Fruit fly (Drosophila melanogaster): ENCODE data around the gene CG6834.

Gene CG6834

dm6 chr3R:11673955-11674663 lies 13.8 kb downstream of the CG6834 start, which contains the start of gene CG14715 (continued):
- TF ChIP-seq Oli (tag; optimal IDR thresholded peaks at IDR 0.05), result peak; percentile 12
- TF ChIP-seq gcm2 (GFP tag; optimal IDR thresholded peaks at IDR 0.05), result no peak
- no peak for TF ChIP-seq CG1024 (GFP tag; IDR thresholded peaks at IDR 0.05)
- no peak for TF ChIP-seq CG10431 (GFP tag; optimal IDR thresholded peaks at IDR 0.05)
- peak; percentile 37; the same call in 1 of the 2 replicates for TF ChIP-seq hbn (GFP tag; IDR thresholded peaks at IDR 0.05; ENCODE audit: partially characterized antibody)
- no peak for TF ChIP-seq danr (GFP tag; IDR thresholded peaks at IDR 0.05)
- TF ChIP-seq Atf3 (GFP tag; optimal IDR thresholded peaks at IDR 0.05), result peak; percentile 38
- TF ChIP-seq Doc3 (GFP tag; IDR thresholded peaks at IDR 0.05; ENCODE audit: partially characterized antibody), result no peak
- TF ChIP-seq YL-1 (GFP tag; optimal IDR thresholded peaks at IDR 0.05), result peak; percentile 67
- peak; percentile 7 for TF ChIP-seq Fer1 (GFP tag; optimal IDR thresholded peaks at IDR 0.05)
- no peak for TF ChIP-seq scrt (GFP tag; optimal IDR thresholded peaks at IDR 0.05)
- TF ChIP-seq rib (GFP tag; IDR thresholded peaks at IDR 0.05), result no peak
- no peak for TF ChIP-seq CG2889 (GFP tag; IDR thresholded peaks at IDR 0.05)
- TF ChIP-seq CG18764 (GFP tag; optimal IDR thresholded peaks at IDR 0.05), result peak; percentile 8
- TF ChIP-seq CG11085 (GFP tag; IDR thresholded peaks at IDR 0.05), result no peak
- no peak for TF ChIP-seq CG10147 (GFP tag; optimal IDR thresholded peaks at IDR 0.05)
- peak; percentile 17 for TF ChIP-seq CG8924 (tag; optimal IDR thresholded peaks at IDR 0.05)
- no peak for TF ChIP-seq CG13123 (GFP tag; optimal IDR thresholded peaks at IDR 0.05)
- peak; percentile 60 for TF ChIP-seq CoRest (tag; optimal IDR thresholded peaks at IDR 0.05)
- TF ChIP-seq btn (GFP tag; optimal IDR thresholded peaks at IDR 0.05), result no peak
- TF ChIP-seq Optix (GFP tag; IDR thresholded peaks at IDR 0.05), result no peak
- TF ChIP-seq az2 (GFP tag; optimal IDR thresholded peaks at IDR 0.05), result peak; percentile 50
- no peak for TF ChIP-seq tup (GFP tag; optimal IDR thresholded peaks at IDR 0.05)
- TF ChIP-seq Dp (GFP tag; optimal IDR thresholded peaks at IDR 0.05), result peak; percentile 89
- TF ChIP-seq CG15696 (tag; optimal IDR thresholded peaks at IDR 0.05), result peak; percentile 41
- 0 out of 2 replicates have a peak, but pooled peaks have one; percentile 19 for TF ChIP-seq al (GFP tag; IDR thresholded peaks at IDR 0.05)
- TF ChIP-seq zfh1 (GFP tag; IDR thresholded peaks at IDR 0.05), result no peak
- no peak for TF ChIP-seq CG17912 (GFP tag; optimal IDR thresholded peaks at IDR 0.05)
- TF ChIP-seq jigr1 (GFP tag; IDR thresholded peaks at IDR 0.05), result no peak
- TF ChIP-seq gsb (GFP tag; IDR thresholded peaks at IDR 0.05), result no peak
- peak; percentile 35 for TF ChIP-seq dmrt11E (tag; optimal IDR thresholded peaks at IDR 0.05)
- TF ChIP-seq Camta (GFP tag; optimal IDR thresholded peaks at IDR 0.05), result peak; percentile 18
- peak; percentile 26 for TF ChIP-seq CG10654 (GFP tag; optimal IDR thresholded peaks at IDR 0.05)
- TF ChIP-seq onecut (GFP tag; IDR thresholded peaks at IDR 0.05), result no peak
- peak; percentile 46 for TF ChIP-seq CG8290 (GFP tag; optimal IDR thresholded peaks at IDR 0.05)
- no peak for TF ChIP-seq CG8290 (tag; optimal IDR thresholded peaks at IDR 0.05)
- no peak for TF ChIP-seq CG4328 (GFP tag; optimal IDR thresholded peaks at IDR 0.05)
- TF ChIP-seq row (GFP tag; IDR thresholded peaks at IDR 0.05), result peak; percentile 82
- TF ChIP-seq hkb (optimal IDR thresholded peaks at IDR 0.05), result no peak
- TF ChIP-seq hkb (GFP tag; IDR thresholded peaks at IDR 0.05), result peak; percentile 64
- peak; percentile 52; the same call in 1 of the 2 replicates for TF ChIP-seq GATAe (GFP tag; conservative IDR thresholded peaks at IDR 0.05)
- TF ChIP-seq CG12155 (GFP tag; optimal IDR thresholded peaks at IDR 0.05), result peak; percentile 42
- TF ChIP-seq aop (GFP tag; IDR thresholded peaks at IDR 0.05), result no peak
- no peak for TF ChIP-seq schlank (tag; optimal IDR thresholded peaks at IDR 0.05)
- no peak for TF ChIP-seq hb (GFP tag; IDR thresholded peaks at IDR 0.05; ENCODE audit: partially characterized antibody)
- no peak for TF ChIP-seq Hey (tag; optimal IDR thresholded peaks at IDR 0.05)
- TF ChIP-seq CG3995 (GFP tag; optimal IDR thresholded peaks at IDR 0.05), result peak; percentile 60
- TF ChIP-seq salm (tag; optimal IDR thresholded peaks at IDR 0.05), result no peak
- no peak for TF ChIP-seq dan (GFP tag; IDR thresholded peaks at IDR 0.05)
- TF ChIP-seq CG14014 (GFP tag; IDR thresholded peaks at IDR 0.05), result peak; percentile 13; the same call in 1 of the 2 replicates
- TF ChIP-seq jumu (GFP tag; optimal IDR thresholded peaks at IDR 0.05), result peak; percentile 45
